Worm (Caenorhabditis elegans) whole organism, L2 larva: ENCODE measurements around the gene oac-3.

Experiments used
- ceh-82 ChIP-seq: fragments of 150-350 bp; optimal IDR thresholded peaks from 2 replicates; lab custom pipeline; 2014; ENCODE audit warnings: missing biosample characterization, missing genetic modification characterization
- lin-11 ChIP-seq: fragments of 150-350 bp; sonication (generic microtip); optimal IDR thresholded peaks from 2 replicates; lab custom pipeline; 2014; ENCODE audit warnings: missing biosample characterization, missing genetic modification characterization, inconsistent platforms, mixed read lengths
- lin-39 ChIP-seq: fragments of 150-350 bp; optimal IDR thresholded peaks from 2 replicates; lab custom pipeline; 2014; ENCODE audit warnings: missing biosample characterization, missing genetic modification reagents, missing genetic modification characterization
- nhr-129 ChIP-seq: fragments of 150-350 bp; optimal IDR thresholded peaks from 2 replicates; lab custom pipeline; 2014; ENCODE audit warnings: missing biosample characterization, missing genetic modification characterization
- nhr-21 ChIP-seq: fragments of 150-350 bp; optimal IDR thresholded peaks from 2 replicates; lab custom pipeline; 2014; ENCODE audit warnings: missing biosample characterization, missing genetic modification characterization
- sma-3 ChIP-seq: sonication (generic microtip); optimal IDR thresholded peaks from 2 replicates; lab custom pipeline; 2016; ENCODE audit warnings: missing genetic modification reagents, missing genetic modification characterization, missing compliant biosample characterization
- unc-62 ChIP-seq: fragments of 150-350 bp; optimal IDR thresholded peaks from 2 replicates; lab custom pipeline; 2014; ENCODE audit warnings: missing biosample characterization, missing genetic modification reagents, missing genetic modification characterization
- zag-1 ChIP-seq: fragments of 150-350 bp; optimal IDR thresholded peaks from 2 replicates; lab custom pipeline; 2014; ENCODE audit warnings: missing biosample characterization, missing genetic modification characterization
- ztf-1 ChIP-seq: fragments of 200-800 bp; sonication (Bioruptor generic); conservative IDR thresholded peaks from 2 replicates; pipeline ENCODE4 v1.3.6; 2022; ENCODE audit warnings: missing genetic modification characterization, missing compliant biosample characterization
- ztf-4 ChIP-seq: fragments of 150-350 bp; optimal IDR thresholded peaks from 2 replicates; lab custom pipeline; 2014; ENCODE audit warnings: missing biosample characterization, missing genetic modification characterization

Gene oac-3

DNA sequence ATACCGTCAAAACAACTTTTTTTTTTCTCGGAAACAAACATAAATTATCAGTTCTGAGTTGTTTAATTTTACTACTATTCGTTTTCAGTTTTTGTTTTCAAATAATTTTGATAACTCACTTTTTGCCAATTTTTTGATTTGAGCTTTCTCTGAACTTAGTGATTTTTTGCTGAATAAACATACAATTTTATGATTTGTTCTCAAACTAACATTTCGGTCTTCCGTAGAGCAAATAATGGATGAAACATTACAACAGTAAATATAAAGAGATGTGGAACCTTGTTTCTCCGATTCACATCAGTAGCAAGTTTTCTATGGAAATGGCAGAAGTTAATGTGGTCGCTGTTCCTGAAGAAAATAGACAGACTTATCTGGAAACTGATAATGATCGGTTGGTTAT, 50.4 kb downstream of the oac-3 start, which contains the start of gene R10D12.7:
Gene R10D12.7 (plus strand): TSS at position 301 of the 400 bp plus-strand sequence.
- TF ChIP-seq nhr-21 (tag; lab: Kevin White, UChicago) (no peak), nhr-129 (tag; lab: Kevin White, UChicago) (no peak), zag-1 (tag; lab: Kevin White, UChicago) (no peak), ceh-82 (tag; lab: Kevin White, UChicago) (no peak), unc-62 (GFP tag; lab: Kevin White, UChicago) (no peak), ztf-4 (tag; lab: Kevin White, UChicago) (no peak), lin-11 (tag; lab: Kevin White, UChicago) (no peak), sma-3 (GFP tag; lab: Kevin White, UChicago) (no peak), lin-39 (tag; lab: Kevin White, UChicago) (no peak), ztf-1 (GFP tag; lab: Robert Waterston, UW) (no peak)
- TF ChIP-seq, all 48 proteins: peak for 0
